Worm (Caenorhabditis elegans) whole organism, young adult: Measurements from ENCODE around the gene Y110A2AL.5.

Experiments used
- C17E4.6 ChIP-seq: fragments of 200-800 bp; sonication (Bioruptor generic); IDR thresholded peaks from 2 replicates; pipeline ENCODE4 v1.3.6; 2022; ENCODE audit warnings: missing genetic modification reagents, missing genetic modification characterization, missing compliant biosample characterization
- F49E8.2 ChIP-seq: sonication (generic microtip); optimal IDR thresholded peaks from 3 replicates; lab custom pipeline; 2017; ENCODE audit warnings: missing genetic modification characterization, mild to moderate bottlenecking, missing compliant biosample characterization, antibody characterized with exemption, moderate library complexity; ENCODE audit not compliant: insufficient read depth
- akir-1 ChIP-seq: fragments of 200-800 bp; sonication (Bioruptor generic); optimal IDR thresholded peaks from 2 replicates; lab custom pipeline; 2018; ENCODE audit warnings: mild to moderate bottlenecking, missing genetic modification characterization, moderate library complexity, missing compliant biosample characterization
- attf-3 ChIP-seq: fragments of 200-800 bp; sonication (Bioruptor generic); conservative IDR thresholded peaks from 2 replicates; pipeline ENCODE4 v1.3.6; 2022; ENCODE audit warnings: missing genetic modification reagents, missing genetic modification characterization, missing compliant biosample characterization
- die-1 ChIP-seq: sonication (generic microtip); optimal IDR thresholded peaks from 2 replicates; lab custom pipeline; 2016; ENCODE audit warnings: missing genotype, mild to moderate bottlenecking, missing genetic modification characterization, missing compliant biosample characterization
- repo-1 ChIP-seq: sonication (generic microtip); optimal IDR thresholded peaks from 2 replicates; lab custom pipeline; 2017; ENCODE audit warnings: mild to moderate bottlenecking, missing genetic modification characterization, missing compliant biosample characterization
- tbp1 ChIP-seq: fragments of 200-800 bp; sonication (Bioruptor generic); optimal IDR thresholded peaks from 2 replicates; lab custom pipeline; 2018; ENCODE audit warnings: mild to moderate bottlenecking, missing genetic modification characterization, missing compliant biosample characterization
- ztf-22 ChIP-seq: fragments of 200-800 bp; sonication (Bioruptor generic); optimal IDR thresholded peaks from 2 replicates; lab custom pipeline; 2018; ENCODE audit warnings: mild to moderate bottlenecking, missing genetic modification characterization, moderate library complexity, missing compliant biosample characterization

- TF ChIP-seq C17E4.6: no peak
- TF ChIP-seq attf-3: no peak
- TF ChIP-seq akir-1 (GFP tag; lab: Kevin White, UChicago): no peak
- TF ChIP-seq die-1 (tag; lab: Kevin White, UChicago): no peak
- TF ChIP-seq F49E8.2 (tag; lab: Kevin White, UChicago): no peak
- TF ChIP-seq ztf-22 (GFP tag; lab: Kevin White, UChicago): no peak
- TF ChIP-seq tbp1 (GFP tag; lab: Kevin White, UChicago): no peak
- no peak for TF ChIP-seq repo-1 (tag; lab: Kevin White, UChicago)
Observed at ce11 chrII:2852493-2852892, 11.8 kb upstream of the Y110A2AL.5 start, which contains the start of gene ptc-3.
